Worm (Caenorhabditis elegans) whole organism, L3 larva: Measurements from ENCODE around the gene osgn-1.

ENCODE experiments used
- ZK546.5 ChIP-seq: sonication (generic microtip); optimal IDR thresholded peaks from 2 replicates; lab custom pipeline; 2017; ENCODE audit warnings: missing biosample characterization, missing genetic modification characterization
- ceh-16 ChIP-seq: sonication (generic microtip); optimal IDR thresholded peaks from 2 replicates; lab custom pipeline; 2017; ENCODE audit warnings: missing biosample characterization, missing genetic modification characterization
- ceh-28 ChIP-seq: fragments of 150-350 bp; optimal IDR thresholded peaks from 2 replicates; lab custom pipeline; 2014; ENCODE audit warnings: missing biosample characterization, missing genetic modification reagents, missing genetic modification characterization
- fkh-10 ChIP-seq: sonication (generic microtip); optimal IDR thresholded peaks from 2 replicates; lab custom pipeline; 2017; ENCODE audit warnings: missing biosample characterization, missing genetic modification reagents, missing genetic modification characterization
- jun-1 ChIP-seq: fragments of 150-350 bp; optimal IDR thresholded peaks from 2 replicates; lab custom pipeline; 2014; ENCODE audit warnings: missing biosample characterization, missing genetic modification reagents, missing genetic modification characterization
- mdl-1 ChIP-seq: fragments of 150-350 bp; optimal IDR thresholded peaks from 2 replicates; lab custom pipeline; 2014; ENCODE audit warnings: missing biosample characterization, missing genetic modification characterization
- mml-1 ChIP-seq: fragments of 150-350 bp; sonication (generic microtip); optimal IDR thresholded peaks from 3 replicates; lab custom pipeline; 2014; ENCODE audit warnings: missing biosample characterization, missing genetic modification characterization
- pha-4 ChIP-seq: fragments of 150-350 bp; optimal IDR thresholded peaks from 2 replicates; lab custom pipeline; 2014; ENCODE audit warnings: missing biosample characterization, missing genetic modification reagents, missing genetic modification characterization
- snpc-4 ChIP-seq: fragments of 150-350 bp; optimal IDR thresholded peaks from 2 replicates; lab custom pipeline; 2014; ENCODE audit warnings: missing biosample characterization, missing genetic modification characterization
- unc-62 ChIP-seq: fragments of 150-350 bp; sonication (generic microtip); optimal IDR thresholded peaks from 4 replicates; lab custom pipeline; 2014; ENCODE audit warnings: missing biosample characterization, missing genetic modification reagents, missing genetic modification characterization
- zag-1 ChIP-seq: fragments of 150-350 bp; optimal IDR thresholded peaks from 2 replicates; lab custom pipeline; 2014; ENCODE audit warnings: missing biosample characterization, missing genetic modification characterization

DNA sequence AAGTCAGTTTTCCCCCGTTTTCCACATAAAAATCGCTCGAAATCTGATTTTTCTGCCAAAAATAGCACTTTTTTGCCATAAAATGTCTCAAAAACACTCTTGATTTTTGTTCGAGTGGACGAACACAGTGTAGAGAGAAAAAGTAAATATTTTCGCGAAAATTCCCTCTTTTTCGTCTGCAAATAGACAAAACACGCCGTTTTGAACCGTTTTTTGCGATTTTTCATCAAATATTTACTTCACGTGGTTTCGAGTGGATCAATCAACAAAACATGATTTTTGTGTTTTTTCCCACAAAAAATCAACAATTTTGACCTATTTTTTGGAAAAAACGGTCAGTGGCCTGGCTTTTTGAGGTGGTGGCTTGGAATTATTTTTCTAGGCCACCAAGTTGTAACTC is 1.9 kb downstream of the osgn-1 start:
- TF ChIP-seq fkh-10 (no peak), ceh-16 (tag; lab: Kevin White, UChicago) (no peak), mdl-1 (tag; lab: Kevin White, UChicago) (no peak), snpc-4 (no peak), zag-1 (no peak), unc-62 (no peak), pha-4 (peak; percentile 98), jun-1 (no peak), mml-1 (no peak), ceh-28 (tag; lab: Kevin White, UChicago) (no peak), ZK546.5 (tag; lab: Kevin White, UChicago) (no peak)
